Fruit fly (Drosophila melanogaster) Kc167 (cell line): ENCODE data around the gene CG15784.

Source experiments
- Myc ChIP-seq: fragments of >200 bp; optimal IDR thresholded peaks from 2 replicates; lab custom pipeline; 2017; ENCODE audit warnings: missing external identifiers
- Sin3A ChIP-seq: fragments of >200 bp; optimal IDR thresholded peaks from 2 replicates; lab custom pipeline; 2018; ENCODE audit warnings: missing external identifiers
- h ChIP-seq: fragments of >200 bp; optimal IDR thresholded peaks from 3 replicates; lab custom pipeline; 2018; ENCODE audit warnings: missing external identifiers
- insv ChIP-seq: fragments of >200 bp; optimal IDR thresholded peaks from 3 replicates; lab custom pipeline; 2018; ENCODE audit warnings: missing external identifiers
- psq ChIP-seq: fragments of >200 bp; optimal IDR thresholded peaks from 2 replicates; lab custom pipeline; 2017; ENCODE audit warnings: missing external identifiers
- ttk ChIP-seq: sonication (Bioruptor generic); optimal IDR thresholded peaks from 2 replicates; lab custom pipeline; 2017; ENCODE audit warnings: missing external identifiers

CG15784 gene

DNA sequence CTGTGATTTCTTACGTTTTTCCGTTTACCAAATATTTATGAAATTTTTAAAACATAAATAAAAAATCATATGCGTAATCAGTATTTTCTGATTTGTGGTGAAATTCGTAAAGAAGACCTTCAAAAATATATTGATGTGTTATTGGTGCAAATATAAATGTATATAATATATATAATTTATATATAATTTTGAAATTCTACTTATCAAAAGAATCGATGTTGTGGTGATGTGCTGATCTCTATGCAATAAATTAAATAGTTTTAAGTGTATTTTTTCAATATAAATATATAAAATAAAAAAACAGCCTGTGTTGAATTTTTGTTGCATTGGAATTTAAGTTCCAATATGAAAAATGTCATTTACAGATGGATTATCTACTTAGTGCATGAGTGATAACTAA lies at the start of gene CG15784:
CG15784 (plus strand) TSS at position 301 of the 400 bp plus-strand sequence.
- TF ChIP-seq insv (lab: Kevin White, UChicago) (no peak), psq (lab: Kevin White, UChicago) (no peak), Myc (lab: Kevin White, UChicago) (no peak), ttk (no peak), Sin3A (lab: Kevin White, UChicago) (no peak), h (no peak)

DNA sequence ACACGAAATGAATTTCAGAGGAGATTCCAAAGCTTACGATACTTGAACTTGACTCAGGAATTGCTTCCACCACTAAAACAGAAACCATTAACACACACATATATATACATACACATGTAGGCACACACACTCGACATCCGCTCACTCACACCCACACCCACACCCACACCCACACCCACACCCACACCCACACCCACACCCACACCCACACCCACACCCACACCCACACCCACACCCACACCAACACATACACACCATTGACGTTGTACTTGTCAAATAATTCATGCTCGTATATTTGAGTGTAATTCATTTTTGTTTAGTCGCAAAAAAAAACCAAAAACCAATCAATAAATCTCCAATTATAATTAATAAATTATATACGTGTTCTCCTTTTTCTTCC lies 46.8 kb upstream of the CG15784 start:
- no peak for TF ChIP-seq ttk
- no peak for TF ChIP-seq insv (lab: Kevin White, UChicago)
- no peak for TF ChIP-seq Myc (lab: Kevin White, UChicago)
- no peak for TF ChIP-seq Sin3A (lab: Kevin White, UChicago)
- TF ChIP-seq h, result no peak
- TF ChIP-seq psq (lab: Kevin White, UChicago), result no peak

- TF ChIP-seq Sin3A (lab: Kevin White, UChicago) (no peak), ttk (no peak), psq (lab: Kevin White, UChicago) (no peak), Myc (lab: Kevin White, UChicago) (no peak), insv (lab: Kevin White, UChicago) (no peak), h (no peak)
Observed at dm6 chrX:5408869-5409268, 20.5 kb upstream of the CG15784 start.

dm6 chrX:5410749-5411148 lies 18.6 kb upstream of the CG15784 start, which contains the start of gene NAAT1:
Gene NAAT1 (minus strand): TSS chrX:5410849.
- TF ChIP-seq ttk (no peak), insv (lab: Kevin White, UChicago) (no peak), Sin3A (lab: Kevin White, UChicago) (no peak), Myc (lab: Kevin White, UChicago) (no peak), h (no peak), psq (lab: Kevin White, UChicago) (no peak)

- no peak for TF ChIP-seq Myc (lab: Kevin White, UChicago)
- TF ChIP-seq Sin3A (lab: Kevin White, UChicago), result no peak
- TF ChIP-seq h, result no peak
- no peak for TF ChIP-seq insv (lab: Kevin White, UChicago)
Observed at dm6 chrX:5417836-5418554, 11.4 kb upstream of the CG15784 start.

- no peak for TF ChIP-seq h
Observed at dm6 chrX:5418555-5419044, 10.8 kb upstream of the CG15784 start.

DNA sequence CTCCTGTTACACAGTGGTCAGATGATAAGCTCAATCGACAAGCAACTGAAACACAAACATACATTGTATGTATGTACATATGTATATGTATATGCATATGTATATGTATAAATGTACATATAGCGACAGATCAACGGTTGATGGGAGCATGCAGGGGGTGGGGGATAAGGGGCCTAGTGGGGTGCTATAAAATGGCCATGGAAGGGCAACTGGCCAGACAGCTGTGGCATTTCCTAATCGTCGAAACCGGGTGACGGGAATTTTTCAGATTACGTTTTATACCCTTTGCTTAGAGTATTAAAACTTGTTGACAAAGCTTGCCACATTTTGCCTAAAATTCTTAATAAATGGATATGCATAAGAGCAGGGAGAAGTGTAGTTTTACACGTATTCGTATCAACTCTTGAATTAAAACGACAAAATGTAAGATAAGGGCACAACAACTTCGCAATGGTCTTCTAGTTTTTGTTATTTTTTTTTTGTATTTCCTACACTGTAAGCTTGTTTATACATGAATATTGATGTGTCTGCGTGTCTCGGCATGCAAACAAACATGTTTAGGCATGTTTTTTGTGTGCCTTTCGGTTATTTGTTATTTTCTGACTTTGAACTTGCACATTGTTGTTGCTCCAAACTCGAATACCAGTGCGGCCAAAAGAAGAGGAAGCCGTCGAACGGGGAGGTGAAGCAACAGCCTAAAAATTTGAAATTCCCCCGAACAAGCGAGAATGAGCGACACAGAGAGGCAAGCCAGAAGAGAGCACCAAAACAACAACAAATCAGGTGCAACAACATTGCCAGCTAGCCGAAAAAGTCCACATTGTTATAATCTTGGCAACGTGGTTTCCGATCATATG lies 10.1 kb upstream of the CG15784 start:
- TF ChIP-seq ttk (no peak), insv (lab: Kevin White, UChicago) (no peak), h (no peak), psq (lab: Kevin White, UChicago) (no peak), Myc (lab: Kevin White, UChicago) (no peak), Sin3A (lab: Kevin White, UChicago) (no peak)

DNA sequence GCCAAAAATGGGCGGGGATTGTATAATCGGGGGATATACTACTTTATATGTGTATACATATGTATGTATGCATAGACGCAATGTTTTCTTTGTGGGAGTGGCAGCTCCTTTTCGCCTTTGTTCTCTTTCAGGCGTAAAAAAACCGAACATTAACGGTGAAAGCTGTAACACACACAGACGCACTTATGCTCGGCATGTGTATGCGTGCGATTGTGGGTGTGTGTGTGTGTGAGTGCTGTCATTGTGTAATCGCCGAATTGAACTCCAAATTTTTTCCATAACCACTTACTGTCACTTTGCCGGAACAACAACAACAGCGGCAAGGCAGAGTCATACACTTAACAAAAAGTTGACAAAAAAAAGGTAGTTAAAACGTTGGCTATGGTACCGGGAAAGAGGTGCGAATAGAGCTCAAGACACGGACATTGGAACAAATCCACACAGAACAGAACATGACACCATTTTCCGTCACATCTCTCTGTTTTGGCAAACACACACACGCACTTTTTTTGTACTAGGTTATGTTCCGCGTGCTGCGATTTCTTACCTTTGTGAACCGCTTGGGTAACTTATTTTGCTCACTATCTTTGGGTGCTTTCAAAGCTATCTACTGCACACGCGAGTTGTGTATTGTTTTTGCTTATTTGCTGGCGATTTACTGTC lies 9.3 kb upstream of the CG15784 start:
- TF ChIP-seq Sin3A (lab: Kevin White, UChicago) (no peak), insv (lab: Kevin White, UChicago) (no peak), h (no peak), ttk (no peak), Myc (lab: Kevin White, UChicago) (no peak), psq (lab: Kevin White, UChicago) (no peak)

DNA sequence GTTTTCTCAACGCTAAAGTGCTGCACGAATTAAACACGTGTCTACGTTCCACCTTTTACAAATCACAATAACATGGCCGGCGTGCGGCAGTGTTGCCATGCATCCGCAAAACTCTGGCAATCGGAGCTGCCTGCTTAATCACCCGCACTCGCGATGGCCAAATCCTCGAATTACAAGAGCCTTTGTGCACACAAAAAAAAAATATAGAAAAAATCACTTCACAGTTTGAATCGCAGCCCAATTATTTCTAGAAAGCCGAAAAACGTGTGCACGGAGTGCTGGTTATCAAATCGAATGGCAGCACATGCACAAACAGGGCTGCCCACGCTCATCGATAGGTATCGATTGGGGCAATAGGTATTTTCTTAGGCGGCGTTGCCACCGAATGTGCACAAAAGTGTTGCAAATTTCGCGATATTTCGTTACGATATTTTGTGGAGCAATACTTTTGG lies 8.8 kb upstream of the CG15784 start, which contains the start of gene spoon:
spoon (minus strand) TSS at position 300 of the 452 bp plus-strand sequence.
- no peak for TF ChIP-seq ttk
- no peak for TF ChIP-seq Myc (lab: Kevin White, UChicago)
- no peak for TF ChIP-seq Sin3A (lab: Kevin White, UChicago)
- TF ChIP-seq h, result no peak
- TF ChIP-seq insv (lab: Kevin White, UChicago), result no peak
- TF ChIP-seq psq (lab: Kevin White, UChicago), result no peak

DNA sequence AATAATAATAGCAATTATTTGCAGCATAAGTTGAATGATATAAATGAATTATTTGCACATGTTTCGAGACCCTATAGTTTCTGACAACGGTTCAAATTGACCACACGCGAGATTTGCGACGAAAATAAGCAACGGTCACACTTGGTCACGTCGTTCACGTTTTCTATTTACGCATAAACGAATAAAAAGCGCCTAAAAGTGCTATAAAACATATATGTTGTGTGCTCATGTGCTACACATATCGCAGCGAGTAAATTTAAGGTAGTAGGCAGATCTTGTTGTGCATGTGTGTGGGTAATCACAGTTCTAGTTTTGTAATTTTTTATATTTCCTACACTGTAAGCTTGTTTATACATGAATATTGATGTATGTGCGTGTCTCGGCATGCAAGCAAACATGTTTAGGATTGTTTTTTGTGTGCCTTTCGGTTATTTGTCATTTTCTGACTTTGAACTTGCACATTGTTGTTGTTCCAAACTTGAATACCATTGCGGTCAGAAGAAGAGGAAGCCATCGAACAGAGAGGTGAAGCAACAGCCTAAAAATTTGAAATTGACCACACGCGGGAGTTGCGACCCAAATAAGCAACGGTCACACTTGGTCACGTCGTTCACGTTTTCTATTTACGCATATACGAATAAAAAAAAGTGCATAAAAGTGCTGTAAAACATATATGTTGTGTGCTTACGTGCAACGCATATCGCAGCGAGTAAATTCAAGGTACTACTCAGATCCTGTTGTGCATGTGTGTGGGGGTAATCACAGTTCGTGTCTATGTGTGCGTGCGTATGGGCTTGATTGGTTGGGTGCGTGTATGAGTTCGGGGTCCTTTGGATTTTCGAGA lies 7.7 kb upstream of the CG15784 start, which contains the start of gene Usp16-45:
Usp16-45 (plus strand) TSS at position 127 of the 844 bp plus-strand sequence.
- TF ChIP-seq psq (lab: Kevin White, UChicago) (no peak), insv (lab: Kevin White, UChicago) (no peak), ttk (no peak), Myc (lab: Kevin White, UChicago) (no peak)

dm6 chrX:5422251-5422551 lies 7.2 kb upstream of the CG15784 start:
- TF ChIP-seq psq (lab: Kevin White, UChicago) (no peak), Myc (lab: Kevin White, UChicago) (no peak), ttk (no peak), insv (lab: Kevin White, UChicago) (no peak), Sin3A (lab: Kevin White, UChicago) (no peak), h (no peak)
